Worm (Caenorhabditis elegans): ENCODE results near the gene T05B4.9.

DNA sequence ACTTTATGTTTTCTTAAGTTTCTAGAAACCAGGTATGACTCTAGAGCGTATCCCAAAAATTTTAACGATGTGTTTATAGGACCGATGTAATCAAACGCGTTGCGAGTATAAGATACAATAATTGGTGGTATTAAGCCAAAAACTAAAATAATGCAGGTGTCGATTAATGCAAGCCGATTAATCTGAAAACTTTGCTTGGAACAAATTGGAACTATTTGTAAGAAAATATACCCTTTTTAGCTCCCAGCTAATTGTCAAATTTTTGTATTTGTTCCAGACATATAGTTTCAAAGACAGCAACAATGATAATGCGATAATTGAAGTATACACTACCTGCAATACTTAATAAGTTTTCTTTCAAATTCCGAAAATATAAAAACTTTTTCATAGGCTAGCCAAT, 36.9 kb downstream of the T05B4.9 start, which contains the start of gene srh-211:
- no peak for TF ChIP-seq C34B4.2 (tag; optimal IDR thresholded peaks at IDR 0.05)
- TF ChIP-seq mep-1 (tag; optimal IDR thresholded peaks at IDR 0.05), result no peak
- no peak for TF ChIP-seq alr-1 (tag; optimal IDR thresholded peaks at IDR 0.05; ENCODE audit: borderline replicate concordance)
